Worm (Caenorhabditis elegans) whole organism, late embryonic: ENCODE measurements around the gene T16G12.10.

Experiments
- C08G9.2 ChIP-seq: sonication (generic microtip); optimal IDR thresholded peaks from 2 replicates; lab custom pipeline; 2016; ENCODE audit warnings: mild to moderate bottlenecking, missing genetic modification characterization, moderate library complexity, missing compliant biosample characterization
- C38D4.7 ChIP-seq: fragments of 200-800 bp; sonication (Bioruptor generic); optimal IDR thresholded peaks from 2 replicates; lab custom pipeline; 2018; ENCODE audit warnings: mild to moderate bottlenecking, missing genetic modification characterization, moderate library complexity, missing compliant biosample characterization
- F13H6.1 ChIP-seq: sonication (generic microtip); optimal IDR thresholded peaks from 2 replicates; lab custom pipeline; 2016; ENCODE audit warnings: missing genetic modification characterization, missing compliant biosample characterization
- K02D7.2 ChIP-seq: sonication (generic microtip); optimal IDR thresholded peaks from 2 replicates; lab custom pipeline; 2017; ENCODE audit warnings: mild to moderate bottlenecking, missing genetic modification characterization, missing compliant biosample characterization
- K09A11.1 ChIP-seq: sonication (generic microtip); optimal IDR thresholded peaks from 2 replicates; lab custom pipeline; 2017; ENCODE audit warnings: antibody characterized with exemption, mild to moderate bottlenecking, missing genetic modification characterization, missing compliant biosample characterization; ENCODE audit not compliant: insufficient read depth
- T23F11.4 ChIP-seq: fragments of 200-800 bp; sonication (Bioruptor generic); optimal IDR thresholded peaks from 2 replicates; lab custom pipeline; 2018; ENCODE audit warnings: mild to moderate bottlenecking, missing genetic modification characterization, missing compliant biosample characterization
- Y22D7AL.16 ChIP-seq: sonication (generic microtip); optimal IDR thresholded peaks from 2 replicates; lab custom pipeline; 2016; ENCODE audit warnings: missing genetic modification characterization, missing compliant biosample characterization
- ahr-1 ChIP-seq: sonication (generic microtip); optimal IDR thresholded peaks from 2 replicates; lab custom pipeline; 2016; ENCODE audit warnings: missing genetic modification characterization, missing compliant biosample characterization
- ama-1 ChIP-seq: fragments of 150-350 bp; optimal IDR thresholded peaks from 2 replicates; lab custom pipeline; 2014
- ceh-19 ChIP-seq: fragments of 200-800 bp; sonication (Bioruptor generic); optimal IDR thresholded peaks from 2 replicates; lab custom pipeline; 2018; ENCODE audit warnings: mild to moderate bottlenecking, missing genetic modification characterization, missing compliant biosample characterization
- ceh-2 ChIP-seq: sonication (generic microtip); optimal IDR thresholded peaks from 2 replicates; lab custom pipeline; 2016; ENCODE audit warnings: missing genotype, missing genetic modification characterization, missing compliant biosample characterization
- ceh-22 ChIP-seq: sonication (generic microtip); optimal IDR thresholded peaks from 2 replicates; lab custom pipeline; 2017; ENCODE audit warnings: missing biosample characterization, missing genetic modification characterization
- ceh-24 ChIP-seq: sonication (generic microtip); optimal IDR thresholded peaks from 2 replicates; lab custom pipeline; 2016; ENCODE audit warnings: mild to moderate bottlenecking, missing genetic modification characterization, missing compliant biosample characterization
- ceh-31 ChIP-seq: sonication (generic microtip); optimal IDR thresholded peaks from 2 replicates; lab custom pipeline; 2016; ENCODE audit warnings: missing genetic modification characterization, missing compliant biosample characterization
- ceh-6 ChIP-seq: fragments of 200-800 bp; sonication (Bioruptor generic); optimal IDR thresholded peaks from 2 replicates; lab custom pipeline; 2018; ENCODE audit warnings: mild to moderate bottlenecking, missing genetic modification characterization, missing compliant biosample characterization
- dmd-4 ChIP-seq: sonication (generic microtip); optimal IDR thresholded peaks from 2 replicates; lab custom pipeline; 2016; ENCODE audit warnings: borderline replicate concordance, missing genetic modification characterization, missing compliant biosample characterization
- elt-2 ChIP-seq: sonication (generic microtip); optimal IDR thresholded peaks from 2 replicates; lab custom pipeline; 2016; ENCODE audit warnings: missing genetic modification reagents, missing genetic modification characterization, missing compliant biosample characterization
- elt-4 ChIP-seq: sonication (generic microtip); optimal IDR thresholded peaks from 2 replicates; lab custom pipeline; 2016; ENCODE audit warnings: missing genetic modification characterization, missing compliant biosample characterization
- ets-4 ChIP-seq: sonication (generic microtip); optimal IDR thresholded peaks from 2 replicates; lab custom pipeline; 2016; ENCODE audit warnings: missing genetic modification characterization, missing compliant biosample characterization
- eyg-1 ChIP-seq: sonication (generic microtip); optimal IDR thresholded peaks from 2 replicates; lab custom pipeline; 2016; ENCODE audit warnings: missing genotype, missing genetic modification characterization, missing compliant biosample characterization
- fax-1 ChIP-seq: sonication (generic microtip); optimal IDR thresholded peaks from 2 replicates; lab custom pipeline; 2016; ENCODE audit warnings: missing genotype, missing genetic modification characterization, missing compliant biosample characterization
- fkh-10 ChIP-seq: fragments of 150-350 bp; optimal IDR thresholded peaks from 2 replicates; lab custom pipeline; 2014; ENCODE audit warnings: missing biosample characterization, missing genetic modification reagents, missing genetic modification characterization
- fkh-6 ChIP-seq: sonication (generic microtip); optimal IDR thresholded peaks from 2 replicates; lab custom pipeline; 2016; ENCODE audit warnings: missing genetic modification characterization, missing compliant biosample characterization
- gmeb-2 ChIP-seq: sonication (generic microtip); optimal IDR thresholded peaks from 2 replicates; lab custom pipeline; 2016; ENCODE audit warnings: missing genetic modification characterization, inconsistent platforms, missing compliant biosample characterization
- hlh-15 ChIP-seq: sonication (generic microtip); optimal IDR thresholded peaks from 2 replicates; lab custom pipeline; 2016; ENCODE audit warnings: missing genetic modification characterization, missing compliant biosample characterization
- hlh-30 ChIP-seq: sonication (generic microtip); optimal IDR thresholded peaks from 2 replicates; lab custom pipeline; 2017; ENCODE audit warnings: antibody characterized with exemption, missing genetic modification characterization, missing compliant biosample characterization; ENCODE audit not compliant: insufficient read depth
- hlh-8 ChIP-seq: sonication (generic microtip); optimal IDR thresholded peaks from 2 replicates; lab custom pipeline; 2016; ENCODE audit warnings: missing genotype, missing genetic modification characterization, missing compliant biosample characterization
- lim-6 ChIP-seq: sonication (generic microtip); optimal IDR thresholded peaks from 2 replicates; lab custom pipeline; 2016; ENCODE audit warnings: missing genetic modification characterization, missing compliant biosample characterization
- lin-11 ChIP-seq: fragments of 200-800 bp; sonication (Bioruptor generic); optimal IDR thresholded peaks from 2 replicates; lab custom pipeline; 2018; ENCODE audit warnings: mild to moderate bottlenecking, missing genetic modification characterization, missing compliant biosample characterization
- madf-2 ChIP-seq: sonication (generic microtip); optimal IDR thresholded peaks from 2 replicates; lab custom pipeline; 2017; ENCODE audit warnings: missing genetic modification characterization, missing compliant biosample characterization
- nfya-1 ChIP-seq: sonication (generic microtip); optimal IDR thresholded peaks from 2 replicates; lab custom pipeline; 2017; ENCODE audit warnings: missing genetic modification characterization, mild to moderate bottlenecking, missing compliant biosample characterization, antibody characterized with exemption, moderate library complexity
- nhr-11 ChIP-seq: fragments of 150-350 bp; optimal IDR thresholded peaks from 2 replicates; lab custom pipeline; 2014; ENCODE audit warnings: missing biosample characterization, missing genetic modification characterization
- npax-4 ChIP-seq: sonication (generic microtip); optimal IDR thresholded peaks from 2 replicates; lab custom pipeline; 2016; ENCODE audit warnings: missing genetic modification characterization, missing compliant biosample characterization
- odd-2 ChIP-seq: sonication (generic microtip); optimal IDR thresholded peaks from 2 replicates; lab custom pipeline; 2017; ENCODE audit warnings: antibody characterized with exemption, mild to moderate bottlenecking, missing genetic modification characterization, missing compliant biosample characterization
- pat-9 ChIP-seq: fragments of 200-800 bp; sonication (Bioruptor generic); optimal IDR thresholded peaks from 2 replicates; lab custom pipeline; 2018; ENCODE audit warnings: mild to moderate bottlenecking, missing genetic modification characterization, moderate library complexity, missing compliant biosample characterization
- pax-1 ChIP-seq: fragments of 150-350 bp; optimal IDR thresholded peaks from 2 replicates; lab custom pipeline; 2014; ENCODE audit warnings: missing biosample characterization, missing genetic modification characterization
- pha-4 ChIP-seq: fragments of 150-350 bp; optimal IDR thresholded peaks from 2 replicates; lab custom pipeline; 2018; ENCODE audit warnings: missing biosample characterization, missing genetic modification reagents, missing genetic modification characterization
- pqm-1 ChIP-seq: sonication (generic microtip); optimal IDR thresholded peaks from 2 replicates; lab custom pipeline; 2016; ENCODE audit warnings: missing genetic modification characterization, missing compliant biosample characterization
- pros-1 ChIP-seq: fragments of 150-350 bp; optimal IDR thresholded peaks from 2 replicates; lab custom pipeline; 2014; ENCODE audit warnings: missing biosample characterization, missing genetic modification reagents, missing genetic modification characterization
- ref-2 ChIP-seq: sonication (generic microtip); optimal IDR thresholded peaks from 2 replicates; lab custom pipeline; 2016; ENCODE audit warnings: missing genetic modification characterization, missing compliant biosample characterization
- rnt-1 ChIP-seq: sonication (generic microtip); optimal IDR thresholded peaks from 2 replicates; lab custom pipeline; 2016; ENCODE audit warnings: missing genetic modification characterization, missing compliant biosample characterization
- sdc-2 ChIP-seq: sonication (generic microtip); optimal IDR thresholded peaks from 2 replicates; lab custom pipeline; 2016; ENCODE audit warnings: missing genotype, missing genetic modification characterization, missing compliant biosample characterization
- sox-2 ChIP-seq: fragments of 200-800 bp; sonication (Bioruptor generic); IDR thresholded peaks from 2 replicates; pipeline ENCODE4 v1.3.6; 2022; ENCODE audit warnings: missing genetic modification reagents, missing genetic modification characterization, missing compliant biosample characterization
- sox-4 ChIP-seq: sonication (generic microtip); optimal IDR thresholded peaks from 2 replicates; lab custom pipeline; 2017; ENCODE audit warnings: mild to moderate bottlenecking, missing genetic modification characterization, inconsistent platforms, missing compliant biosample characterization
- syd-9 ChIP-seq: sonication (generic microtip); optimal IDR thresholded peaks from 2 replicates; lab custom pipeline; 2016; ENCODE audit warnings: mild to moderate bottlenecking, missing genetic modification characterization, moderate library complexity, missing compliant biosample characterization
- tbx-2 ChIP-seq: sonication (generic microtip); optimal IDR thresholded peaks from 2 replicates; lab custom pipeline; 2016; ENCODE audit warnings: missing genetic modification characterization, missing compliant biosample characterization
- tbx-7 ChIP-seq: sonication (generic microtip); optimal IDR thresholded peaks from 2 replicates; lab custom pipeline; 2016; ENCODE audit warnings: missing genotype, missing genetic modification characterization, missing compliant biosample characterization
- ttx-3 ChIP-seq: sonication (generic microtip); optimal IDR thresholded peaks from 2 replicates; lab custom pipeline; 2016; ENCODE audit warnings: missing genetic modification reagents, missing genetic modification characterization, missing compliant biosample characterization
- unc-42 ChIP-seq: sonication (generic microtip); optimal IDR thresholded peaks from 2 replicates; lab custom pipeline; 2016; ENCODE audit warnings: missing genotype, missing genetic modification characterization, missing compliant biosample characterization
- unc-55 ChIP-seq: sonication (generic microtip); optimal IDR thresholded peaks from 2 replicates; lab custom pipeline; 2017; ENCODE audit warnings: missing biosample characterization, missing genetic modification reagents, missing genetic modification characterization
- zip-5 ChIP-seq: sonication (generic microtip); optimal IDR thresholded peaks from 2 replicates; lab custom pipeline; 2016; ENCODE audit warnings: missing genetic modification characterization, missing compliant biosample characterization

Gene T16G12.10

DNA sequence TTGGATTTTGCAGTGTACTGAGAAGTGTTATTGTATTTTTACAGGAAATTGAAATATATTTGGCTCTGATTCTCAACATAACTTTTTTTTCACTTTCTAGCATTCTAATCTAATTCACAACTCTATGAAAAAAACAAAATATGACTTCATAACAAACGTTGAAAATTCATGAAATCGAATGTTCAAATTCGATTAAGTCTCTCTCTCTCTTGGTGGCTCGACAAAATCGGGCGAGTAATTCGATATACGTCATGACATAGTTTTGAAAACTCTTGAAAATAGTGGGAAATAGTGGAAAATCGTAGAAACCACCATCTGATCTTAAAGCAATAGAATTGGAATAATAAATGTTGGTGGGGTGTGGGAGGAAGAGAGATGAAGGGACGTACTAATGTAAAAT, 37.9 kb downstream of the T16G12.10 start:
- peak; percentile 92 for TF ChIP-seq unc-42 (tag; lab: Kevin White, UChicago)
- no peak for TF ChIP-seq ceh-6 (GFP tag; lab: Kevin White, UChicago)

- TF ChIP-seq dmd-4 (no peak), K02D7.2 (tag; lab: Kevin White, UChicago) (no peak), ceh-24 (tag; lab: Kevin White, UChicago) (no peak), hlh-30 (tag; lab: Kevin White, UChicago) (peak; percentile 86), eyg-1 (tag; lab: Kevin White, UChicago) (no peak), lim-6 (tag; lab: Kevin White, UChicago) (peak; percentile 57), sox-4 (tag; lab: Kevin White, UChicago) (no peak), ceh-22 (tag; lab: Kevin White, UChicago) (no peak), Y22D7AL.16 (tag; lab: Kevin White, UChicago) (no peak), fkh-10 (GFP tag; lab: Kevin White, UChicago) (no peak), sdc-2 (tag; lab: Kevin White, UChicago) (no peak), pax-1 (tag; lab: Kevin White, UChicago) (no peak), ama-1 (lab: Kevin White, UChicago) (no peak), pros-1 (no peak), rnt-1 (tag; lab: Kevin White, UChicago) (no peak), ceh-6 (GFP tag; lab: Kevin White, UChicago) (no peak), tbx-7 (tag; lab: Kevin White, UChicago) (no peak), fkh-6 (tag; lab: Kevin White, UChicago) (no peak), pha-4 (tag; lab: Kevin White, UChicago) (no peak), hlh-8 (no peak), nhr-11 (no peak), pqm-1 (tag; lab: Kevin White, UChicago) (no peak), zip-5 (tag; lab: Kevin White, UChicago) (no peak), unc-42 (tag; lab: Kevin White, UChicago) (peak; percentile 69), hlh-15 (tag; lab: Kevin White, UChicago) (no peak), unc-55 (GFP tag; lab: Kevin White, UChicago) (no peak), fax-1 (peak; percentile 28), ref-2 (tag; lab: Kevin White, UChicago) (no peak), sox-2 (GFP tag; lab: Robert Waterston, UW) (peak; percentile 12; the same call in 1 of the 2 replicates), lin-11 (tag; lab: Kevin White, UChicago) (no peak), pat-9 (tag; lab: Kevin White, UChicago) (no peak), ets-4 (tag; lab: Kevin White, UChicago) (no peak), tbx-2 (tag; lab: Kevin White, UChicago) (peak; percentile 58), ceh-31 (peak; percentile 71), K09A11.1 (tag; lab: Kevin White, UChicago) (no peak), C08G9.2 (tag; lab: Kevin White, UChicago) (peak; percentile 39), ttx-3 (no peak), gmeb-2 (tag; lab: Kevin White, UChicago) (no peak), ceh-19 (GFP tag; lab: Kevin White, UChicago) (no peak), nfya-1 (tag; lab: Kevin White, UChicago) (peak; percentile 51), T23F11.4 (GFP tag; lab: Kevin White, UChicago) (no peak), npax-4 (tag; lab: Kevin White, UChicago) (no peak), ceh-2 (tag; lab: Kevin White, UChicago) (peak; percentile 3), C38D4.7 (GFP tag; lab: Kevin White, UChicago) (no peak), ahr-1 (tag; lab: Kevin White, UChicago) (no peak), elt-4 (tag; lab: Kevin White, UChicago) (no peak), syd-9 (tag; lab: Kevin White, UChicago) (peak; percentile 0), F13H6.1 (tag; lab: Kevin White, UChicago) (no peak), madf-2 (tag; lab: Kevin White, UChicago) (no peak), elt-2 (no peak), odd-2 (tag; lab: Kevin White, UChicago) (no peak)
These were observed 39.4 kb downstream of the T16G12.10 start, which contains the start of gene rgs-1 for ce11 chrIII:10016413-10017051. rgs-1 (minus strand) TSS chrIII:10016558.
